Fruit fly (Drosophila melanogaster) whole organism, embryonic: Measurements from ENCODE around the gene cu.

Source experiments
- Atf6 ChIP-seq: fragments of 200-800 bp; sonication (Bioruptor generic); IDR thresholded peaks from 2 replicates; pipeline ENCODE4 v1.3.6; 2022; ENCODE audit warnings: missing biosample characterization, missing genetic modification characterization
- CG11247 ChIP-seq: fragments of 200-800 bp; sonication (Bioruptor generic); IDR thresholded peaks from 2 replicates; pipeline ENCODE4 v1.3.6; 2022; ENCODE audit warnings: missing biosample characterization, missing genetic modification characterization
- CG12744 ChIP-seq: fragments of 200-800 bp; sonication (Bioruptor generic); optimal IDR thresholded peaks from 2 replicates; lab custom pipeline; 2016; ENCODE audit warnings: missing biosample characterization, missing genetic modification characterization
- CG14667 ChIP-seq: fragments of 200-800 bp; sonication (Bioruptor generic); IDR thresholded peaks from 2 replicates; pipeline ENCODE4 v1.3.6; 2022; ENCODE audit warnings: missing biosample characterization, missing genetic modification characterization
- CG14965 ChIP-seq: fragments of 200-800 bp; sonication (Bioruptor generic); optimal IDR thresholded peaks from 2 replicates; lab custom pipeline; 2016; ENCODE audit warnings: missing biosample characterization, missing genetic modification characterization, borderline replicate concordance
- CG15011 ChIP-seq: fragments of 200-800 bp; sonication (Bioruptor generic); optimal IDR thresholded peaks from 3 replicates; lab custom pipeline; 2018; ENCODE audit warnings: missing biosample characterization, mild to moderate bottlenecking, missing genetic modification characterization
- CG16813 ChIP-seq: fragments of 200-800 bp; sonication (Bioruptor generic); IDR thresholded peaks from 3 replicates; pipeline ENCODE4 v1.3.6; 2022; ENCODE audit warnings: missing biosample characterization, missing genetic modification characterization; ENCODE audit not compliant: partially characterized antibody
- CG18764 ChIP-seq: fragments of 200-800 bp; sonication (Bioruptor generic); optimal IDR thresholded peaks from 3 replicates; lab custom pipeline; 2016; ENCODE audit warnings: missing biosample characterization, missing genetic modification characterization
- CG3163 ChIP-seq: fragments of 200-800 bp; sonication (Bioruptor generic); optimal IDR thresholded peaks from 3 replicates; lab custom pipeline; 2016; ENCODE audit warnings: missing biosample characterization, missing genetic modification characterization
- CG32772 ChIP-seq: fragments of 200-800 bp; sonication (Bioruptor generic); IDR thresholded peaks from 2 replicates; pipeline ENCODE4 v1.3.6; 2022; ENCODE audit warnings: missing biosample characterization, missing genetic modification characterization
- CG34376 ChIP-seq: fragments of 200-800 bp; sonication (Bioruptor generic); optimal IDR thresholded peaks from 2 replicates; lab custom pipeline; 2018; ENCODE audit warnings: missing biosample characterization, mild to moderate bottlenecking, missing genetic modification characterization
- CG4820 ChIP-seq: fragments of 200-800 bp; sonication (Bioruptor generic); optimal IDR thresholded peaks from 3 replicates; lab custom pipeline; 2016; ENCODE audit warnings: missing biosample characterization, missing genetic modification characterization
- CG5180 ChIP-seq: fragments of 200-800 bp; sonication (Bioruptor generic); optimal IDR thresholded peaks from 3 replicates; lab custom pipeline; 2017; ENCODE audit warnings: missing biosample characterization, missing genetic modification characterization, mild to moderate bottlenecking, moderate library complexity, missing genetic modification reagents
- CG7357 ChIP-seq: fragments of 200-800 bp; sonication (Bioruptor generic); IDR thresholded peaks from 3 replicates; pipeline ENCODE4 v1.3.6; 2022; ENCODE audit warnings: missing biosample characterization, missing genetic modification characterization
- H2.0 ChIP-seq: fragments of 200-800 bp; sonication (Bioruptor generic); IDR thresholded peaks from 2 replicates; pipeline ENCODE4 v1.3.6; 2022; ENCODE audit warnings: missing biosample characterization, missing genetic modification characterization
- HLH4C ChIP-seq: fragments of 200-800 bp; sonication (Bioruptor generic); IDR thresholded peaks from 3 replicates; pipeline ENCODE4 v1.3.6; 2022; ENCODE audit warnings: missing biosample characterization, missing genetic modification characterization; ENCODE audit not compliant: partially characterized antibody
- HLH54F ChIP-seq: fragments of 200-800 bp; sonication (Bioruptor generic); optimal IDR thresholded peaks from 3 replicates; lab custom pipeline; 2016; ENCODE audit warnings: missing biosample characterization, missing genetic modification characterization
- Hmx ChIP-seq: fragments of 200-800 bp; sonication (Bioruptor generic); optimal IDR thresholded peaks from 2 replicates; lab custom pipeline; 2016; ENCODE audit warnings: missing biosample characterization, missing genetic modification characterization
- Jarid2 ChIP-seq: fragments of 200-800 bp; sonication (Bioruptor generic); optimal IDR thresholded peaks from 3 replicates; lab custom pipeline; 2017; ENCODE audit warnings: mild to moderate bottlenecking, missing biosample characterization, missing genetic modification reagents, missing genetic modification characterization
- NC2β ChIP-seq: fragments of 200-800 bp; sonication (Bioruptor generic); optimal IDR thresholded peaks from 2 replicates; lab custom pipeline; 2016; ENCODE audit warnings: missing biosample characterization, missing genetic modification characterization
- NFAT ChIP-seq: fragments of 200-800 bp; sonication (Bioruptor generic); IDR thresholded peaks from 2 replicates; pipeline ENCODE4 v1.3.6; 2022; ENCODE audit warnings: missing biosample characterization, missing genetic modification characterization
- Oaz ChIP-seq: fragments of 200-800 bp; sonication (Bioruptor generic); IDR thresholded peaks from 2 replicates; pipeline ENCODE4 v1.3.6; 2022; ENCODE audit warnings: missing biosample characterization, missing genetic modification characterization
- Rfx ChIP-seq: fragments of 200-800 bp; sonication (Bioruptor generic); IDR thresholded peaks from 2 replicates; pipeline ENCODE4 v1.3.6; 2022; ENCODE audit warnings: missing biosample characterization, missing genetic modification characterization
- Spps ChIP-seq: fragments of 200-800 bp; sonication (Bioruptor generic); optimal IDR thresholded peaks from 2 replicates; lab custom pipeline; 2018; ENCODE audit warnings: missing biosample characterization, mild to moderate bottlenecking, missing genetic modification characterization
- Trl ChIP-seq, 3 experiments: fragments of >200 bp in 2 of 3; fragments of 200-800 bp in 1 of 3; sonication (Bioruptor generic) in 1 of 3; optimal IDR thresholded peaks; 2 replicates in 1 of 3; 3 replicates in 2 of 3; lab custom pipeline; 2016 to 2017; ENCODE audit warnings: missing biosample characterization in 1 of 3, missing genetic modification characterization in 1 of 3
- al ChIP-seq: fragments of 200-800 bp; sonication (Bioruptor generic); IDR thresholded peaks from 2 replicates; pipeline ENCODE4 v1.3.6; 2022; ENCODE audit warnings: missing biosample characterization, missing genetic modification characterization
- bigmax ChIP-seq: fragments of 200-800 bp; sonication (Bioruptor generic); optimal IDR thresholded peaks from 2 replicates; lab custom pipeline; 2018; ENCODE audit warnings: missing biosample characterization, mild to moderate bottlenecking, missing genetic modification characterization
- btn ChIP-seq: fragments of 200-800 bp; sonication (Bioruptor generic); optimal IDR thresholded peaks from 2 replicates; lab custom pipeline; 2016; ENCODE audit warnings: missing biosample characterization, missing genetic modification characterization
- cwo ChIP-seq: fragments of 200-800 bp; sonication (Bioruptor generic); optimal IDR thresholded peaks from 3 replicates; lab custom pipeline; 2017; ENCODE audit warnings: missing biosample characterization, missing genetic modification characterization, mild to moderate bottlenecking, moderate library complexity, missing genetic modification reagents
- dan ChIP-seq: fragments of 200-800 bp; sonication (Bioruptor generic); IDR thresholded peaks from 2 replicates; pipeline ENCODE4 v1.3.6; 2022; ENCODE audit warnings: missing biosample characterization, missing genetic modification characterization
- dysf ChIP-seq: fragments of 200-800 bp; sonication (Bioruptor generic); IDR thresholded peaks from 3 replicates; pipeline ENCODE4 v1.3.6; 2022; ENCODE audit warnings: missing biosample characterization, missing genetic modification characterization
- fu2 ChIP-seq: fragments of 200-800 bp; sonication (Bioruptor generic); optimal IDR thresholded peaks from 2 replicates; lab custom pipeline; 2016; ENCODE audit warnings: missing biosample characterization, missing genetic modification characterization
- gce ChIP-seq: fragments of 200-800 bp; sonication (Bioruptor generic); IDR thresholded peaks from 3 replicates; pipeline ENCODE4 v1.3.6; 2022; ENCODE audit warnings: missing biosample characterization, missing genetic modification characterization
- grn ChIP-seq: fragments of 200-800 bp; sonication (Bioruptor generic); optimal IDR thresholded peaks from 3 replicates; lab custom pipeline; 2017; ENCODE audit warnings: missing biosample characterization, missing genetic modification characterization
- hb ChIP-seq: fragments of 200-800 bp; sonication (Bioruptor generic); IDR thresholded peaks from 3 replicates; pipeline ENCODE4 v1.3.6; 2022; ENCODE audit warnings: missing biosample characterization, missing genetic modification characterization; ENCODE audit not compliant: partially characterized antibody
- her ChIP-seq: fragments of 200-800 bp; sonication (Bioruptor generic); optimal IDR thresholded peaks from 2 replicates; lab custom pipeline; 2016; ENCODE audit warnings: missing biosample characterization, missing genetic modification characterization
- hth ChIP-seq: fragments of >200 bp; optimal IDR thresholded peaks from 2 replicates; lab custom pipeline; 2017; ENCODE audit warnings: inconsistent platforms
- kay ChIP-seq: fragments of 200-800 bp; sonication (Bioruptor generic); optimal IDR thresholded peaks from 2 replicates; lab custom pipeline; 2016; ENCODE audit warnings: missing biosample characterization, missing genetic modification characterization
- klu ChIP-seq: fragments of 200-800 bp; sonication (Bioruptor generic); IDR thresholded peaks from 2 replicates; pipeline ENCODE4 v1.3.6; 2022; ENCODE audit warnings: missing biosample characterization, missing genetic modification characterization
- lbe ChIP-seq: fragments of 200-800 bp; sonication (Bioruptor generic); optimal IDR thresholded peaks from 2 replicates; lab custom pipeline; 2016; ENCODE audit warnings: missing biosample characterization, mild to moderate bottlenecking, missing genetic modification characterization
- mam ChIP-seq: fragments of 200-800 bp; sonication (Bioruptor generic); optimal IDR thresholded peaks from 3 replicates; lab custom pipeline; 2016; ENCODE audit warnings: missing biosample characterization, missing genetic modification characterization
- pzg ChIP-seq: fragments of 200-800 bp; sonication (Bioruptor generic); optimal IDR thresholded peaks from 3 replicates; lab custom pipeline; 2018; ENCODE audit warnings: missing biosample characterization, mild to moderate bottlenecking, missing genetic modification characterization, moderate library complexity
- ro ChIP-seq: fragments of 200-800 bp; sonication (Bioruptor generic); IDR thresholded peaks from 2 replicates; pipeline ENCODE4 v1.3.6; 2022; ENCODE audit warnings: missing biosample characterization, missing genetic modification characterization
- scrt ChIP-seq: fragments of 200-800 bp; sonication (Bioruptor generic); optimal IDR thresholded peaks from 2 replicates; lab custom pipeline; 2018; ENCODE audit warnings: missing biosample characterization, mild to moderate bottlenecking, missing genetic modification characterization, moderate library complexity
- slbo ChIP-seq: fragments of 200-800 bp; sonication (Bioruptor generic); IDR thresholded peaks from 2 replicates; pipeline ENCODE4 v1.3.6; 2022; ENCODE audit warnings: missing biosample characterization, missing genetic modification characterization
- slp2 ChIP-seq: fragments of 200-800 bp; sonication (Bioruptor generic); optimal IDR thresholded peaks from 2 replicates; lab custom pipeline; 2016; ENCODE audit warnings: missing biosample characterization, missing genetic modification characterization
- sna ChIP-seq: fragments of 200-800 bp; sonication (Bioruptor generic); IDR thresholded peaks from 2 replicates; pipeline ENCODE4 v1.3.6; 2022; ENCODE audit warnings: missing biosample characterization, missing genetic modification characterization; ENCODE audit not compliant: partially characterized antibody
- tgo ChIP-seq: fragments of 200-800 bp; sonication (Bioruptor generic); IDR thresholded peaks from 3 replicates; pipeline ENCODE4 v1.3.6; 2022; ENCODE audit warnings: missing biosample characterization, missing genetic modification characterization
- tio ChIP-seq: fragments of 200-800 bp; sonication (Bioruptor generic); optimal IDR thresholded peaks from 2 replicates; lab custom pipeline; 2017; ENCODE audit warnings: missing biosample characterization, missing genetic modification characterization, inconsistent platforms
- wek ChIP-seq: fragments of 200-800 bp; sonication (Bioruptor generic); optimal IDR thresholded peaks from 3 replicates; lab custom pipeline; 2018; ENCODE audit warnings: missing biosample characterization, mild to moderate bottlenecking, missing genetic modification characterization, moderate library complexity
- zfh1 ChIP-seq: fragments of 200-800 bp; sonication (Bioruptor generic); IDR thresholded peaks from 3 replicates; pipeline ENCODE4 v1.3.6; 2022; ENCODE audit warnings: missing biosample characterization, missing genetic modification characterization

The cu gene

dm6 chr3R:11209801-11210402 is 12.5 kb downstream of the cu start, which contains the start of the genes SdhC and Tctp (continued):
- TF ChIP-seq mam (GFP tag; lab: Kevin White, UChicago) (peak; percentile 47), cwo (GFP tag; lab: Kevin White, UChicago) (no peak), slbo (GFP tag; lab: Robert Waterston, UW) (peak; percentile 24; the same call in 1 of the 2 replicates), CG7357 (no peak), btn (GFP tag; lab: Kevin White, UChicago) (no peak), CG11247 (no peak), CG3163 (GFP tag; lab: Kevin White, UChicago) (no peak), hth (lab: Kevin White, UChicago) (no peak), Trl (optimal IDR thresholded peaks at IDR 0.05; lab: Kevin White, UChicago) (peak in 1 of 2 experiments; percentile 15), Trl (GFP tag; optimal IDR thresholded peaks at IDR 0.05; lab: Kevin White, UChicago) (peak; percentile 51), Oaz (GFP tag; lab: Robert Waterston, UW) (no peak), lbe (GFP tag; lab: Kevin White, UChicago) (peak; percentile 7), her (GFP tag; lab: Kevin White, UChicago) (no peak), CG34376 (GFP tag; lab: Kevin White, UChicago) (peak; percentile 54), zfh1 (GFP tag; lab: Robert Waterston, UW) (no peak; the same call in 2 of the 3 replicates), fu2 (GFP tag; lab: Kevin White, UChicago) (no peak), pzg (GFP tag; lab: Kevin White, UChicago) (peak; percentile 74), dysf (GFP tag; lab: Robert Waterston, UW) (no peak), HLH54F (GFP tag; lab: Kevin White, UChicago) (peak; percentile 39), CG4820 (GFP tag; lab: Kevin White, UChicago) (peak; percentile 72), grn (GFP tag; lab: Kevin White, UChicago) (no peak), CG16813 (peak; percentile 20; the same call in 1 of the 3 replicates), CG14965 (GFP tag; lab: Kevin White, UChicago) (no peak), CG18764 (GFP tag; lab: Kevin White, UChicago) (peak; percentile 2), Atf6 (GFP tag; lab: Robert Waterston, UW) (no peak), klu (GFP tag; lab: Robert Waterston, UW) (no peak), sna (GFP tag; lab: Robert Waterston, UW) (0 out of 2 replicates have a peak, but pooled peaks have one; percentile 4), bigmax (GFP tag; lab: Kevin White, UChicago) (peak; percentile 72), Spps (tag; lab: Kevin White, UChicago) (no peak), Rfx (GFP tag; lab: Robert Waterston, UW) (peak; percentile 37), kay (GFP tag; lab: Kevin White, UChicago) (no peak), H2.0 (no peak), NFAT (GFP tag; lab: Robert Waterston, UW) (peak; percentile 33; the same call in 1 of the 2 replicates), wek (GFP tag; lab: Kevin White, UChicago) (no peak), CG32772 (no peak), CG5180 (GFP tag; lab: Kevin White, UChicago) (peak; percentile 2), ro (GFP tag; lab: Robert Waterston, UW) (no peak), hb (GFP tag; lab: Robert Waterston, UW) (no peak), CG14667 (no peak), tgo (no peak), dan (no peak), tio (GFP tag; lab: Kevin White, UChicago) (no peak), Hmx (GFP tag; lab: Kevin White, UChicago) (peak; percentile 17), CG15011 (GFP tag; lab: Kevin White, UChicago) (no peak), slp2 (no peak), NC2β (GFP tag; lab: Kevin White, UChicago) (peak; percentile 30), HLH4C (no peak), gce (no peak), CG12744 (GFP tag; lab: Kevin White, UChicago) (no peak), al (GFP tag; lab: Robert Waterston, UW) (no peak), Jarid2 (GFP tag; lab: Kevin White, UChicago) (no peak), scrt (peak; percentile 32)
